Fruit fly (Drosophila melanogaster) Kc167 (cell line): ENCODE measurements around the gene RhoU.

Experiments used
- Myc ChIP-seq: fragments of >200 bp; optimal IDR thresholded peaks from 2 replicates; lab custom pipeline; 2017; ENCODE audit warnings: missing external identifiers
- Sin3A ChIP-seq: fragments of >200 bp; optimal IDR thresholded peaks from 2 replicates; lab custom pipeline; 2018; ENCODE audit warnings: missing external identifiers
- h ChIP-seq: fragments of >200 bp; optimal IDR thresholded peaks from 3 replicates; lab custom pipeline; 2018; ENCODE audit warnings: missing external identifiers
- insv ChIP-seq: fragments of >200 bp; optimal IDR thresholded peaks from 3 replicates; lab custom pipeline; 2018; ENCODE audit warnings: missing external identifiers
- psq ChIP-seq: fragments of >200 bp; optimal IDR thresholded peaks from 2 replicates; lab custom pipeline; 2017; ENCODE audit warnings: missing external identifiers
- ttk ChIP-seq: sonication (Bioruptor generic); optimal IDR thresholded peaks from 2 replicates; lab custom pipeline; 2017; ENCODE audit warnings: missing external identifiers

Gene RhoU

dm6 chrX:10086095-10086888 lies at the start of gene RhoU, which contains the start of gene Naxe:
RhoU (plus strand) TSS chrX:10086527.
Naxe (minus strand) TSS chrX:10086171.
- no peak for TF ChIP-seq h (lab: Kevin White, UChicago)
- no peak for TF ChIP-seq psq (lab: Kevin White, UChicago)
- TF ChIP-seq ttk (lab: Kevin White, UChicago) = no peak
- TF ChIP-seq Myc (lab: Kevin White, UChicago) = no peak
- no peak for TF ChIP-seq insv (lab: Kevin White, UChicago)
- no peak for TF ChIP-seq Sin3A (lab: Kevin White, UChicago)

- TF ChIP-seq Sin3A (lab: Kevin White, UChicago) (no peak), Myc (lab: Kevin White, UChicago) (no peak), psq (lab: Kevin White, UChicago) (no peak), h (lab: Kevin White, UChicago) (no peak), insv (lab: Kevin White, UChicago) (no peak), ttk (lab: Kevin White, UChicago) (no peak)
Measured at dm6 chrX:10039528-10039927, 46.8 kb upstream of the RhoU start.

- TF ChIP-seq psq (lab: Kevin White, UChicago) (no peak), h (lab: Kevin White, UChicago) (no peak), Myc (lab: Kevin White, UChicago) (no peak), insv (lab: Kevin White, UChicago) (no peak)
Measured at dm6 chrX:10043873-10044272, 42.5 kb upstream of the RhoU start.

- TF ChIP-seq Myc (lab: Kevin White, UChicago) (no peak), ttk (lab: Kevin White, UChicago) (no peak), Sin3A (lab: Kevin White, UChicago) (no peak), psq (lab: Kevin White, UChicago) (no peak), insv (lab: Kevin White, UChicago) (no peak), h (lab: Kevin White, UChicago) (no peak)
Measured at dm6 chrX:10045763-10046162, 40.6 kb upstream of the RhoU start.

- TF ChIP-seq Myc (lab: Kevin White, UChicago) (no peak), h (lab: Kevin White, UChicago) (no peak), ttk (lab: Kevin White, UChicago) (no peak), Sin3A (lab: Kevin White, UChicago) (no peak), insv (lab: Kevin White, UChicago) (no peak), psq (lab: Kevin White, UChicago) (no peak)
Measured at dm6 chrX:10046760-10047159, 39.6 kb upstream of the RhoU start.

dm6 chrX:10047961-10048360 lies 38.4 kb upstream of the RhoU start:
- TF ChIP-seq Myc (lab: Kevin White, UChicago) = no peak
- no peak for TF ChIP-seq h (lab: Kevin White, UChicago)
- no peak for TF ChIP-seq ttk (lab: Kevin White, UChicago)
- no peak for TF ChIP-seq Sin3A (lab: Kevin White, UChicago)
- TF ChIP-seq insv (lab: Kevin White, UChicago) = no peak
- no peak for TF ChIP-seq psq (lab: Kevin White, UChicago)

- TF ChIP-seq Myc (lab: Kevin White, UChicago) (no peak), Sin3A (lab: Kevin White, UChicago) (no peak), h (lab: Kevin White, UChicago) (no peak), insv (lab: Kevin White, UChicago) (no peak), ttk (lab: Kevin White, UChicago) (no peak), psq (lab: Kevin White, UChicago) (no peak)
Measured at dm6 chrX:10052549-10052948, 33.8 kb upstream of the RhoU start, which contains the start of gene Yp2. Yp2 (minus strand) TSS chrX:10052636.

- TF ChIP-seq h (lab: Kevin White, UChicago) = no peak
- TF ChIP-seq psq (lab: Kevin White, UChicago) = no peak
- no peak for TF ChIP-seq ttk (lab: Kevin White, UChicago)
- no peak for TF ChIP-seq Myc (lab: Kevin White, UChicago)
- no peak for TF ChIP-seq Sin3A (lab: Kevin White, UChicago)
- no peak for TF ChIP-seq insv (lab: Kevin White, UChicago)
Measured at dm6 chrX:10053547-10053946, 32.8 kb upstream of the RhoU start, which contains the start of gene Yp1. Yp1 (plus strand) TSS chrX:10053811.

- no peak for TF ChIP-seq h (lab: Kevin White, UChicago)
- no peak for TF ChIP-seq ttk (lab: Kevin White, UChicago)
- TF ChIP-seq Sin3A (lab: Kevin White, UChicago) = no peak
- no peak for TF ChIP-seq Myc (lab: Kevin White, UChicago)
- no peak for TF ChIP-seq insv (lab: Kevin White, UChicago)
- TF ChIP-seq psq (lab: Kevin White, UChicago) = no peak
Measured at dm6 chrX:10057964-10058363, 28.4 kb upstream of the RhoU start.

dm6 chrX:10061327-10061726 lies 25.0 kb upstream of the RhoU start, which contains the start of gene Gr9a:
Gr9a (plus strand) TSS chrX:10061627.
- TF ChIP-seq Sin3A (lab: Kevin White, UChicago) (no peak), h (lab: Kevin White, UChicago) (no peak), ttk (lab: Kevin White, UChicago) (no peak), psq (lab: Kevin White, UChicago) (no peak), Myc (lab: Kevin White, UChicago) (no peak), insv (lab: Kevin White, UChicago) (no peak)

- TF ChIP-seq psq (lab: Kevin White, UChicago) (no peak), ttk (lab: Kevin White, UChicago) (no peak), insv (lab: Kevin White, UChicago) (no peak), Myc (lab: Kevin White, UChicago) (no peak), h (lab: Kevin White, UChicago) (no peak), Sin3A (lab: Kevin White, UChicago) (no peak)
Measured at dm6 chrX:10067528-10067927, 18.8 kb upstream of the RhoU start.
